Worm (Caenorhabditis elegans) whole organism, late embryonic: Measurements from ENCODE around the gene atg-9.

ENCODE experiments used
- C38D4.7 ChIP-seq: fragments of 200-800 bp; sonication (Bioruptor generic); optimal IDR thresholded peaks from 2 replicates; lab custom pipeline; 2018; ENCODE audit warnings: mild to moderate bottlenecking, missing genetic modification characterization, moderate library complexity, missing compliant biosample characterization
- T23F11.4 ChIP-seq: fragments of 200-800 bp; sonication (Bioruptor generic); optimal IDR thresholded peaks from 2 replicates; lab custom pipeline; 2018; ENCODE audit warnings: mild to moderate bottlenecking, missing genetic modification characterization, missing compliant biosample characterization
- Y22D7AL.16 ChIP-seq: sonication (generic microtip); optimal IDR thresholded peaks from 2 replicates; lab custom pipeline; 2016; ENCODE audit warnings: missing genetic modification characterization, missing compliant biosample characterization
- ama-1 ChIP-seq: fragments of 150-350 bp; optimal IDR thresholded peaks from 2 replicates; lab custom pipeline; 2014
- ceh-18 ChIP-seq: sonication (generic microtip); optimal IDR thresholded peaks from 2 replicates; lab custom pipeline; 2016; ENCODE audit warnings: missing genetic modification characterization, missing compliant biosample characterization
- ceh-19 ChIP-seq: fragments of 200-800 bp; sonication (Bioruptor generic); optimal IDR thresholded peaks from 2 replicates; lab custom pipeline; 2018; ENCODE audit warnings: mild to moderate bottlenecking, missing genetic modification characterization, missing compliant biosample characterization
- ceh-22 ChIP-seq: sonication (generic microtip); optimal IDR thresholded peaks from 2 replicates; lab custom pipeline; 2017; ENCODE audit warnings: missing biosample characterization, missing genetic modification characterization
- ceh-24 ChIP-seq: sonication (generic microtip); optimal IDR thresholded peaks from 2 replicates; lab custom pipeline; 2016; ENCODE audit warnings: mild to moderate bottlenecking, missing genetic modification characterization, missing compliant biosample characterization
- ceh-31 ChIP-seq: sonication (generic microtip); optimal IDR thresholded peaks from 2 replicates; lab custom pipeline; 2016; ENCODE audit warnings: missing genetic modification characterization, missing compliant biosample characterization
- ceh-34 ChIP-seq: sonication (generic microtip); optimal IDR thresholded peaks from 2 replicates; lab custom pipeline; 2016; ENCODE audit warnings: mild to moderate bottlenecking, missing genetic modification characterization, missing compliant biosample characterization
- ceh-45 ChIP-seq: fragments of 200-800 bp; sonication (Bioruptor generic); IDR thresholded peaks from 2 replicates; pipeline ENCODE4 v1.3.6; 2022; ENCODE audit warnings: missing genetic modification reagents, missing genetic modification characterization, missing compliant biosample characterization
- ceh-6 ChIP-seq: fragments of 200-800 bp; sonication (Bioruptor generic); optimal IDR thresholded peaks from 2 replicates; lab custom pipeline; 2018; ENCODE audit warnings: mild to moderate bottlenecking, missing genetic modification characterization, missing compliant biosample characterization
- ceh-9 ChIP-seq: sonication (generic microtip); optimal IDR thresholded peaks from 2 replicates; lab custom pipeline; 2016; ENCODE audit warnings: mild to moderate bottlenecking, missing genetic modification characterization, inconsistent platforms, missing compliant biosample characterization
- dmd-4 ChIP-seq: sonication (generic microtip); optimal IDR thresholded peaks from 2 replicates; lab custom pipeline; 2016; ENCODE audit warnings: borderline replicate concordance, missing genetic modification characterization, missing compliant biosample characterization
- dve-1 ChIP-seq: sonication (generic microtip); optimal IDR thresholded peaks from 2 replicates; lab custom pipeline; 2017; ENCODE audit warnings: antibody characterized with exemption, mild to moderate bottlenecking, missing genetic modification characterization, missing compliant biosample characterization
- elt-2 ChIP-seq: sonication (generic microtip); optimal IDR thresholded peaks from 2 replicates; lab custom pipeline; 2016; ENCODE audit warnings: missing genetic modification reagents, missing genetic modification characterization, missing compliant biosample characterization
- elt-4 ChIP-seq: sonication (generic microtip); optimal IDR thresholded peaks from 2 replicates; lab custom pipeline; 2016; ENCODE audit warnings: missing genetic modification characterization, missing compliant biosample characterization
- fkh-6 ChIP-seq: sonication (generic microtip); optimal IDR thresholded peaks from 2 replicates; lab custom pipeline; 2016; ENCODE audit warnings: missing genetic modification characterization, missing compliant biosample characterization
- gmeb-2 ChIP-seq: sonication (generic microtip); optimal IDR thresholded peaks from 2 replicates; lab custom pipeline; 2016; ENCODE audit warnings: missing genetic modification characterization, inconsistent platforms, missing compliant biosample characterization
- hlh-15 ChIP-seq: sonication (generic microtip); optimal IDR thresholded peaks from 2 replicates; lab custom pipeline; 2016; ENCODE audit warnings: missing genetic modification characterization, missing compliant biosample characterization
- hlh-30 ChIP-seq: sonication (generic microtip); optimal IDR thresholded peaks from 2 replicates; lab custom pipeline; 2017; ENCODE audit warnings: antibody characterized with exemption, missing genetic modification characterization, missing compliant biosample characterization; ENCODE audit not compliant: insufficient read depth
- hlh-6 ChIP-seq: sonication (generic microtip); optimal IDR thresholded peaks from 2 replicates; lab custom pipeline; 2016; ENCODE audit warnings: missing genotype, missing genetic modification characterization, missing compliant biosample characterization
- hlh-8 ChIP-seq: sonication (generic microtip); optimal IDR thresholded peaks from 2 replicates; lab custom pipeline; 2016; ENCODE audit warnings: missing genotype, missing genetic modification characterization, missing compliant biosample characterization
- lim-6 ChIP-seq: sonication (generic microtip); optimal IDR thresholded peaks from 2 replicates; lab custom pipeline; 2016; ENCODE audit warnings: missing genetic modification characterization, missing compliant biosample characterization
- lin-11 ChIP-seq: fragments of 200-800 bp; sonication (Bioruptor generic); optimal IDR thresholded peaks from 2 replicates; lab custom pipeline; 2018; ENCODE audit warnings: mild to moderate bottlenecking, missing genetic modification characterization, missing compliant biosample characterization
- madf-2 ChIP-seq: sonication (generic microtip); optimal IDR thresholded peaks from 2 replicates; lab custom pipeline; 2017; ENCODE audit warnings: missing genetic modification characterization, missing compliant biosample characterization
- nfya-1 ChIP-seq: sonication (generic microtip); optimal IDR thresholded peaks from 2 replicates; lab custom pipeline; 2017; ENCODE audit warnings: missing genetic modification characterization, mild to moderate bottlenecking, missing compliant biosample characterization, antibody characterized with exemption, moderate library complexity
- nhr-232 ChIP-seq: sonication (generic microtip); optimal IDR thresholded peaks from 2 replicates; lab custom pipeline; 2016; ENCODE audit warnings: missing genetic modification characterization, missing compliant biosample characterization
- odd-2 ChIP-seq: sonication (generic microtip); optimal IDR thresholded peaks from 2 replicates; lab custom pipeline; 2017; ENCODE audit warnings: antibody characterized with exemption, mild to moderate bottlenecking, missing genetic modification characterization, missing compliant biosample characterization
- pat-9 ChIP-seq: fragments of 200-800 bp; sonication (Bioruptor generic); optimal IDR thresholded peaks from 2 replicates; lab custom pipeline; 2018; ENCODE audit warnings: mild to moderate bottlenecking, missing genetic modification characterization, moderate library complexity, missing compliant biosample characterization
- pax-1 ChIP-seq: fragments of 150-350 bp; optimal IDR thresholded peaks from 2 replicates; lab custom pipeline; 2014; ENCODE audit warnings: missing biosample characterization, missing genetic modification characterization
- syd-9 ChIP-seq: sonication (generic microtip); optimal IDR thresholded peaks from 2 replicates; lab custom pipeline; 2016; ENCODE audit warnings: mild to moderate bottlenecking, missing genetic modification characterization, moderate library complexity, missing compliant biosample characterization
- tbx-2 ChIP-seq: sonication (generic microtip); optimal IDR thresholded peaks from 2 replicates; lab custom pipeline; 2016; ENCODE audit warnings: missing genetic modification characterization, missing compliant biosample characterization
- unc-3 ChIP-seq, 2 experiments: fragments of 200-800 bp in 1 of 2; sonication (Bioruptor generic) in 1 of 2; sonication (generic microtip) in 1 of 2; conservative IDR thresholded peaks in 1 of 2; optimal IDR thresholded peaks in 1 of 2; 2 replicates each; pipeline versions ENCODE4 v1.3.6 to Lab custom; 2016 to 2022; ENCODE audit warnings: missing compliant biosample characterization in 2 of 2, missing genetic modification characterization in 2 of 2, missing genetic modification reagents in 1 of 2
- unc-42 ChIP-seq: sonication (generic microtip); optimal IDR thresholded peaks from 2 replicates; lab custom pipeline; 2016; ENCODE audit warnings: missing genotype, missing genetic modification characterization, missing compliant biosample characterization
- zip-5 ChIP-seq: sonication (generic microtip); optimal IDR thresholded peaks from 2 replicates; lab custom pipeline; 2016; ENCODE audit warnings: missing genetic modification characterization, missing compliant biosample characterization
- ztf-16 ChIP-seq: sonication (generic microtip); optimal IDR thresholded peaks from 2 replicates; lab custom pipeline; 2017; ENCODE audit warnings: missing genetic modification characterization, missing compliant biosample characterization

Gene atg-9

ce11 chrV:376790-377189, 27.6 kb downstream of the atg-9 start:
- TF ChIP-seq zip-5 (tag; lab: Kevin White, UChicago) (no peak), elt-2 (tag; lab: Kevin White, UChicago) (peak; percentile 33)

DNA sequence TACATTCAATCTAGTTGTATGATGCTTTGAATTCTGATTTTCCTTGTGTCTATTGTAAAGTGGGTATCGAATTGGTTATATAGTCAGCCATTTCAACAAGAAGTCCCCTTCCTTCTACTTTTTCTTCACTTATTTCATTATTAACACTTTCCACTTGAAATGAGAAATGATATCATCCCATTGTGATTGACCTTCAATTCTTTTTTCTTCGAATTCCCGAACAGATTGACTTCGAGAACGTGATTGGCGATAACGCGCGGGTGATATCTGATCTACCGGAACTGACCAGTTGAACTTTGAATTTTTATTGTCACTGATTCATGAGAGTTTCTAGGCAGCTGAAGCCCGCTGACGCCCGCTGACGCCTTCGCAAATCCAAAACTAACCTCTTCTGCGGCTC, 29.0 kb downstream of the atg-9 start:
- TF ChIP-seq Y22D7AL.16 (tag; lab: Kevin White, UChicago) (no peak), lim-6 (no peak), fkh-6 (tag; lab: Kevin White, UChicago) (no peak), ceh-45 (GFP tag; lab: Robert Waterston, UW) (no peak), ceh-9 (tag; lab: Kevin White, UChicago) (no peak), ceh-19 (GFP tag; lab: Kevin White, UChicago) (no peak), ceh-24 (tag; lab: Kevin White, UChicago) (no peak), zip-5 (tag; lab: Kevin White, UChicago) (no peak), ama-1 (lab: Kevin White, UChicago) (no peak), syd-9 (tag; lab: Kevin White, UChicago) (no peak), ceh-31 (tag; lab: Kevin White, UChicago) (no peak), dve-1 (tag; lab: Kevin White, UChicago) (no peak), T23F11.4 (GFP tag; lab: Kevin White, UChicago) (no peak)

- TF ChIP-seq pax-1: no peak
- no peak for TF ChIP-seq lin-11
- no peak for TF ChIP-seq ama-1 (lab: Kevin White, UChicago)
- no peak for TF ChIP-seq ceh-24 (tag; lab: Kevin White, UChicago)
- TF ChIP-seq ceh-18 (tag; lab: Kevin White, UChicago): no peak
- TF ChIP-seq ceh-6 (GFP tag; lab: Kevin White, UChicago): no peak
- no peak for TF ChIP-seq hlh-8
- no peak for TF ChIP-seq unc-42
- TF ChIP-seq hlh-6 (tag; lab: Kevin White, UChicago): no peak
- TF ChIP-seq nhr-232 (tag; lab: Kevin White, UChicago): no peak
- TF ChIP-seq ceh-45 (GFP tag; lab: Robert Waterston, UW): no peak
- TF ChIP-seq unc-3 (GFP tag; conservative IDR thresholded peaks at IDR 0.05; lab: Robert Waterston, UW): no peak
- TF ChIP-seq unc-3 (tag; optimal IDR thresholded peaks at IDR 0.05; lab: Kevin White, UChicago): no peak
- no peak for TF ChIP-seq madf-2 (tag; lab: Kevin White, UChicago)
- TF ChIP-seq nfya-1 (tag; lab: Kevin White, UChicago): no peak
- no peak for TF ChIP-seq hlh-30 (tag; lab: Kevin White, UChicago)
- no peak for TF ChIP-seq tbx-2 (tag; lab: Kevin White, UChicago)
- TF ChIP-seq gmeb-2: no peak
- TF ChIP-seq odd-2: no peak
Measured at ce11 chrV:380186-380585, 31.0 kb downstream of the atg-9 start, which contains the start of gene mltn-8. Gene mltn-8, minus strand, starts transcription at chrV:380286.

DNA sequence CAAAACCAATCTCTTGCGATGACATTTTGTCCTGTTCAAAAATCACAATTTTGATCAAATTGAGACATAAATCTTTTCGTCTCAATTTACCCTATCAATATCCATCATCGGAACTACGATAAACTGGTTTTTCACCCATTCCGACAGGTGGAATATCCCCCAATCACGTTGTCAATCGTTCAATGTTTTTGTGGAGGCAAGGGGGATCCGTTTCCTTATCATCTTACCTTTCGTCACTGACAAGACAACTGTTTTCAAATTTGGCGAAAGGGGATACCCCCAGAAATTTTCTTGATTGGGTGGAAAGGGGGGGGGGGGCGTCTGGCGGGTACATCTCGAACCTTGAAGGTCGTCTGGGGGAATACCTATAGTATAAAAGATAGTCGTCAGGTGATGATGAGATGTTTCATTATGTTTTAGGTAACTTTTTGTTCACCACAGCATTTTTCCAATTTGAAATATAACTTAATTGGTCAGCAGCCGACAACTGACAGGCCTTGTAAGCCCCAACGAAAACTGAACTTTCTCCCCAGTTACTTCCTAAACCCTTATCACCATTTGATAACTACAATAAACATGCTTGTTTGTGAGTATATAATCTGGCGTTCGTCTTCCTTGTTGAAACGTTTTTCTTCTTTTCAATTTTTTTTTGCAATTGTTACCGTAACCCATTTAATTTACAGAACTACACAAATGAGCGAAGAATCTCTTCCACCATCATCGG, 32.2 kb downstream of the atg-9 start, which contains the start of gene ZK6.8:
ZK6.8 (plus strand) TSS at position 682 of the 724 bp plus-strand sequence.
- TF ChIP-seq nfya-1 (tag; lab: Kevin White, UChicago) (no peak), elt-4 (tag; lab: Kevin White, UChicago) (no peak), ceh-22 (no peak), syd-9 (tag; lab: Kevin White, UChicago) (no peak), ceh-34 (tag; lab: Kevin White, UChicago) (no peak), pat-9 (tag; lab: Kevin White, UChicago) (no peak), dmd-4 (tag; lab: Kevin White, UChicago) (no peak), ztf-16 (no peak), lim-6 (no peak), odd-2 (no peak), C38D4.7 (GFP tag; lab: Kevin White, UChicago) (no peak), ceh-24 (tag; lab: Kevin White, UChicago) (no peak), hlh-15 (tag; lab: Kevin White, UChicago) (no peak), ama-1 (lab: Kevin White, UChicago) (no peak)
